Worm (Caenorhabditis elegans): ENCODE measurements around the gene C32A9.1.

The C32A9.1 gene

DNA sequence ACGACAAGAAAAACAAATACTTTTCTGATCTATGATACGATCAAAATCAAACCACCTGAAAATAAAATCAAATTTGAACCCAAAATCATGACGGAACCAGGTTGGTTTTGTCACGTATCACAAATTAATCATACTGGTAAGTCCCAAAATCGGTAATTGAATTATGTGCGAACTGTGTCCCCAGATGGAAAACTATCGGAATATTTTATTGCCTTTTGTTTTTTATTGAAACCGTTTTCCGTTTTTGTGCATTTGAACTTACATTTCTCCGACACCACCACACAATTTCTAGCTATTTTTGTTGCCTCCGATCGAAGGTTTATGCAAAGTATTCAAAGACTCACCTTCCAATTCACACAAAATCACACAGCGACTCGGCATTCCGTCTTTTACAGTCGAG lies 13.5 kb upstream of the C32A9.1 start, which contains the start of gene F41E7.2:
Gene F41E7.2, plus strand, starts transcription at position 301 of the 400 bp plus-strand sequence.
- TF ChIP-seq lin-29 (GFP tag; IDR thresholded peaks at IDR 0.05) (no peak), nhr-76 (tag; optimal IDR thresholded peaks at IDR 0.05) (no peak), ceh-44 (GFP tag; IDR thresholded peaks at IDR 0.05) (no peak), F44E2.7 (GFP tag; IDR thresholded peaks at IDR 0.05) (no peak), nhr-41 (GFP tag; IDR thresholded peaks at IDR 0.05) (no peak), dmd-8 (GFP tag; IDR thresholded peaks at IDR 0.05) (no peak), dmd-6 (GFP tag; IDR thresholded peaks at IDR 0.05) (no peak), mes-2 (tag; optimal IDR thresholded peaks at IDR 0.05; ENCODE audit: poor library complexity, severe bottlenecking) (no peak), nhr-11 (tag; optimal IDR thresholded peaks at IDR 0.05) (no peak), Y48G9A.11 (GFP tag; IDR thresholded peaks at IDR 0.05) (no peak), daf-8 (GFP tag; IDR thresholded peaks at IDR 0.05) (no peak), tag-97 (GFP tag; IDR thresholded peaks at IDR 0.05) (no peak), ztf-11 (tag; optimal IDR thresholded peaks at IDR 0.05) (no peak), unc-39 (tag; optimal IDR thresholded peaks at IDR 0.05) (no peak), zfp-3 (GFP tag; conservative IDR thresholded peaks at IDR 0.05) (no peak), nhr-28 (tag; optimal IDR thresholded peaks at IDR 0.05) (no peak)

DNA sequence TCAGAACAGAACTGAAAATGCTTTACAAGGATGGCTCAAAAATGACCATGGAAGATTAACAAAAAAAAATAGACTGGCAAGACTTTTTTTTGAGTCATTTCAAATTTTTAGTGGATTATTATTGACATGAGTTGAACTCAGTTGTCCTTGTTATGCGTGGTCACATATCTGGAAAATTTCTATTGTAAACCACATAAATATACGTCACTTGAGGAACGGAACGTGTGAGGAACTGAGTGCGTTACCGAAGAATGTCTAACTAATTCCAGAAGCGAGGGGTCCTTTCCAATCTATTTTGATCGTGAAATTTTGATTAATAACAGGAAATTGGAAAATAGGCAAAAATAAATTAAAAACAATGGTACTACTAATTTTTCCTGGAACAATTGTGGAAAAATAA lies 2.4 kb upstream of the C32A9.1 start:
- no peak for TF ChIP-seq F44E2.7 (GFP tag; IDR thresholded peaks at IDR 0.05)
- peak in 1 of 2 experiments; percentile 93 for TF ChIP-seq unc-62 (GFP tag; optimal IDR thresholded peaks at IDR 0.05 in 1 of 2)
- TF ChIP-seq unc-62 (tag; optimal IDR thresholded peaks at IDR 0.05): no peak

DNA sequence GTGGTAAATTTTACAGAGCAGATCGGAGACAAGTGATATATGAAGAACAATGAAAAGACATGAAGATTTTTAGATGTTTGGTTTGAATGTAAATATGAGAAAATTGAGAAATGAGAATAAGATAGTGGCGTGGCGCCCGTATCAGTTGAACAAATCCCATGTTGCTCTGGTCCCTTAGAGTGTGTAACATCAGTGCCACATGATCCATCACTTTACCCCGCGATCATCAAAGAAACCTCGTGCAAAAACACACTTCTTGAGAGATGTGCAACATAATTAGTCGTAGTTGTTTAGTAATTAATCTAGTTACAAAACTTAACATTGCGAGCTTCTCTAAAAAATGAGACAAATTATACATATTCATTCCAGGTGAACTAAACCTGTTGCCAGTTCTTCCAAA lies 5.9 kb downstream of the C32A9.1 start:
- peak; percentile 27 for TF ChIP-seq hlh-30 (tag; optimal IDR thresholded peaks at IDR 0.05; ENCODE audit: insufficient read depth)
- peak in 1 of 2 experiments; percentile 54 for TF ChIP-seq daf-16 (GFP tag; optimal IDR thresholded peaks at IDR 0.05)
- TF ChIP-seq daf-16 (tag; optimal IDR thresholded peaks at IDR 0.05): no peak
- TF ChIP-seq ceh-44 (GFP tag; IDR thresholded peaks at IDR 0.05): no peak
- TF ChIP-seq unc-62 (GFP tag; optimal IDR thresholded peaks at IDR 0.05 in 1 of 2): peak in 1 of 2 experiments; percentile 43
- no peak for TF ChIP-seq unc-62 (tag; optimal IDR thresholded peaks at IDR 0.05)
- TF ChIP-seq cey-2 (tag; optimal IDR thresholded peaks at IDR 0.05; ENCODE audit: borderline replicate concordance, insufficient read depth): no peak

DNA sequence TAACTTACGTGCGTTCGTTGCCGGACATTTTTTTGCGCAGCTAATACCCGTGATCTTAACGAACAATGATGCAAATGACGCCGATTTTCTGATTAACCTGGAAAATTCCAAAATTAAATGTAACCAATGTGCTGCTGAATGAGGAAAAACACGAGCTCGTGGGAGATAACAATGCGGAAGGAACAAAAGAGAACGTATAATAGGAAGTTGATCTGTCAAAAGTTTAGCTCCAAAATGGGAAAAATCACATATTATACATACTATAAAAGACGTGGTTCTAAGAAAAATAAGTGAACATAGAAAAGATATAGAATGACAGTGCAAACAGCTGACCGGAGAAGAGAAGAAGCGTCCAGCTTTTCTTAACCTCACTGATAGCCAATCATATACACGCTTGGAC lies 7.2 kb downstream of the C32A9.1 start, which contains the start of gene C14H10.2:
Gene C14H10.2, minus strand, starts transcription at position 101 of the 400 bp plus-strand sequence.
- TF ChIP-seq unc-62 (GFP tag; optimal IDR thresholded peaks at IDR 0.05 in 1 of 2): peak in 1 of 2 experiments; percentile 37
- TF ChIP-seq unc-62 (tag; optimal IDR thresholded peaks at IDR 0.05): no peak
- no peak for TF ChIP-seq skn-1 (tag; optimal IDR thresholded peaks at IDR 0.05)

DNA sequence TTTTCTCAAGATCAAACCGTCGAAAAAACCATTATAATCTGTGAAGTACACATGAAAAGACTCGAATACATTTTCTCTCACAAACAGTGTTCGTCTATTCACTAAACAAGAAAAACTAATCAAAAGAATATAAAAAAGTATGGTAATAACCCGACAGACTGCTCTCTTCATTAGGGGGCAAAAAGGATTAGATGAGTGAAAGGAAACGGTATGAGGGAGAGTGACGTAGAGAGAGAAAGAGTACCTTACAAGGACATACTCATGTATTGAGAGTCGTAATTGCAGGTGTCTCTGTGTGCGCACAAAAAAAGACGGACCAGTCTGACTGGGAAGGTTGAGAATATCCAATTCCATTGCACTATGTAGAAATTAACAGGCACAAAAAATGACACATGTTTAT lies 10.2 kb downstream of the C32A9.1 start:
- TF ChIP-seq egl-43 (GFP tag; IDR thresholded peaks at IDR 0.05): no peak
- no peak for TF ChIP-seq nhr-6 (tag; optimal IDR thresholded peaks at IDR 0.05)
- TF ChIP-seq Y48G9A.11 (GFP tag; IDR thresholded peaks at IDR 0.05): no peak
- TF ChIP-seq D1046.2 (GFP tag; IDR thresholded peaks at IDR 0.05): no peak
- no peak for TF ChIP-seq F49E8.2 (tag; optimal IDR thresholded peaks at IDR 0.05; ENCODE audit: borderline replicate concordance)
- no peak for TF ChIP-seq gei-8 (GFP tag; optimal IDR thresholded peaks at IDR 0.05)
- no peak for TF ChIP-seq dve-1 (tag; optimal IDR thresholded peaks at IDR 0.05; ENCODE audit: insufficient read depth)
- no peak for TF ChIP-seq daf-16 (GFP tag; optimal IDR thresholded peaks at IDR 0.05)
- TF ChIP-seq daf-16 (tag; optimal IDR thresholded peaks at IDR 0.05): no peak
- TF ChIP-seq spr-3 (GFP tag; optimal IDR thresholded peaks at IDR 0.05): no peak
- no peak for TF ChIP-seq set-16 (GFP tag; IDR thresholded peaks at IDR 0.05)
- TF ChIP-seq lin-29 (GFP tag; IDR thresholded peaks at IDR 0.05): no peak

DNA sequence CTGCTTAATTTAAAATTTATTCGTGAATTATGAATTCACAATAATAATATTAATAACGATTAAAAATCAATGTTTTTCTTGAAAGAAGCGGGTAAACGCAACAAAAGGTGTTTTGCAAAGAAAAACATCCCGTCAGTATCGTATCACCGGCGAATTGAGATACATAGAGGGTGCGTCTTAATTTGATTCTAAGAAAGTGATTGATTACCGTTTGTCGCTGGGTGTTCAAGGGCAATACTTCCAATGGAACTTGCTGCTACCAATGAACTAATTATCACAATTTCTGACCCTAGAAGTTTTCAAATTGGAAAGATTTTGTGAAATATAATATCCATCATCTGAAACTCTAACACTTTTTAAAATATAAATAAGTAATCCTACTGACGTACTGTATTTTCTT lies 14.3 kb downstream of the C32A9.1 start:
- TF ChIP-seq T26A8.4 (GFP tag; IDR thresholded peaks at IDR 0.05) (no peak), ceh-44 (GFP tag; IDR thresholded peaks at IDR 0.05) (no peak), skn-1 (tag; optimal IDR thresholded peaks at IDR 0.05) (no peak), unc-62 (GFP tag; optimal IDR thresholded peaks at IDR 0.05 in 1 of 2) (peak in 1 of 2 experiments; percentile 59), unc-62 (tag; optimal IDR thresholded peaks at IDR 0.05) (no peak)

Measured in whole organism, L4 larva.